Fruit fly (Drosophila melanogaster): ENCODE measurements around the gene Ncoa6.

Gene Ncoa6

DNA sequence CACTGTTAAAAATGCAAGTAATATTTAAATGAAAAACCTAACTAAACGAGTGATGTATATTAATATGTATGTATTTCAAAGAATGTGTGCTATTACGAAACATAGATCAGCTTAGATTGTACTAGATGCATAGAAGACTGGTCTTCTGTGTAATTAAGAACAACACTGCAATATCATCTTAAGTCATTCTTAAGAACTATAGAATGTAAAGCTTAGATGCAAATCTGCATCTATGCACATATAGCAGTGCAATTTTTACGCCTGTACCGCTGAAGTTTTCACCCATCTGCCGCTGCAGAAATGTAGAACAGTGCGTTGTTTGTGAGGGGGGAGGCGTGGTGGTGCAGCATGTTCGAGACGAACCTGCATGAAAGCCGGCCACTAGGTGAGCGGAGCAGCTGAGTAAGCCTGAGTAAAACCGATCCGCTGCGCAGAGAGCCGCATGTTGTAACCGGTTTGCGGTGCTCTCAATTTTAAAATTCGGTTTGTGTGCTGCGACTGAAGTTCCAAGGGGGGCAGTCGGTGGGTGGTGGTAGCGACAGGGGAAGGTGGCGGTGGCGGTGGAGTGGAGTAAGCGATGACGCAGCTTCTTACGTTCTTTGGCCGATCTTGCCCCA, 29.7 kb downstream of the Ncoa6 start (continued):
- TF ChIP-seq eve (GFP tag; optimal IDR thresholded peaks at IDR 0.05) (no peak), row (GFP tag; IDR thresholded peaks at IDR 0.05) (no peak), sna (GFP tag; IDR thresholded peaks at IDR 0.05; ENCODE audit: partially characterized antibody) (no peak), rib (GFP tag; IDR thresholded peaks at IDR 0.05) (0 out of 2 replicates have a peak, but pooled peaks have one; percentile 43), CG5180 (GFP tag; optimal IDR thresholded peaks at IDR 0.05) (peak; percentile 99), CG31224 (GFP tag; IDR thresholded peaks at IDR 0.05) (no peak), CG8359 (GFP tag; optimal IDR thresholded peaks at IDR 0.05; ENCODE audit: borderline replicate concordance) (no peak), CG18599 (GFP tag; optimal IDR thresholded peaks at IDR 0.05) (no peak), CG7786 (GFP tag; optimal IDR thresholded peaks at IDR 0.05) (no peak), CG10543 (GFP tag; optimal IDR thresholded peaks at IDR 0.05) (no peak), trem (tag; optimal IDR thresholded peaks at IDR 0.05) (peak; percentile 43), CG4360 (GFP tag; IDR thresholded peaks at IDR 0.05) (no peak), Mes4 (GFP tag; optimal IDR thresholded peaks at IDR 0.05) (no peak), Hr39 (optimal IDR thresholded peaks at IDR 0.05) (no peak), al (GFP tag; IDR thresholded peaks at IDR 0.05) (no peak), zfh1 (GFP tag; IDR thresholded peaks at IDR 0.05) (peak; percentile 44; the same call in 1 of the 3 replicates), Kr (GFP tag; optimal IDR thresholded peaks at IDR 0.05) (no peak), sim (GFP tag; IDR thresholded peaks at IDR 0.05) (no peak), Awh (GFP tag; IDR thresholded peaks at IDR 0.05) (no peak; the same call in 1 of the 2 replicates), CG10654 (GFP tag; optimal IDR thresholded peaks at IDR 0.05) (no peak), CG11504 (tag; optimal IDR thresholded peaks at IDR 0.05) (peak; percentile 29), CG3407 (GFP tag; optimal IDR thresholded peaks at IDR 0.05) (no peak), CG2678 (tag; optimal IDR thresholded peaks at IDR 0.05) (peak; percentile 36), Lpt (GFP tag; optimal IDR thresholded peaks at IDR 0.05) (no peak), CG17359 (tag; optimal IDR thresholded peaks at IDR 0.05) (no peak), zen (tag; optimal IDR thresholded peaks at IDR 0.05) (no peak), CG7963 (GFP tag; IDR thresholded peaks at IDR 0.05; ENCODE audit: partially characterized antibody) (no peak), Doc2 (GFP tag; IDR thresholded peaks at IDR 0.05) (no peak), CG15696 (tag; optimal IDR thresholded peaks at IDR 0.05) (no peak), cg (GFP tag; optimal IDR thresholded peaks at IDR 0.05) (peak; percentile 8), Trl (optimal IDR thresholded peaks at IDR 0.05) (peak; percentile 45 to 74), Trl (GFP tag; optimal IDR thresholded peaks at IDR 0.05) (no peak), nom (GFP tag; optimal IDR thresholded peaks at IDR 0.05) (peak; percentile 79), Mrtf (GFP tag; IDR thresholded peaks at IDR 0.05) (peak; percentile 30; the same call in 1 of the 3 replicates), sens-2 (GFP tag; IDR thresholded peaks at IDR 0.05) (no peak), CkIIα-i1 (GFP tag; IDR thresholded peaks at IDR 0.05) (no peak), stc (GFP tag; IDR thresholded peaks at IDR 0.05) (no peak), Hr51 (GFP tag; optimal IDR thresholded peaks at IDR 0.05) (no peak), CG34422 (GFP tag; IDR thresholded peaks at IDR 0.05) (no peak), NfI (GFP tag; optimal IDR thresholded peaks at IDR 0.05) (no peak), TFAM (GFP tag; optimal IDR thresholded peaks at IDR 0.05) (no peak), pb (GFP tag; optimal IDR thresholded peaks at IDR 0.05) (no peak), Camta (GFP tag; optimal IDR thresholded peaks at IDR 0.05) (no peak), CG1529 (GFP tag; optimal IDR thresholded peaks at IDR 0.05) (peak; percentile 40), CG8388 (GFP tag; optimal IDR thresholded peaks at IDR 0.05) (peak; percentile 26), CG2712 (tag; optimal IDR thresholded peaks at IDR 0.05) (peak; percentile 66), D19A (tag; optimal IDR thresholded peaks at IDR 0.05) (peak; percentile 20), Blimp-1 (GFP tag; optimal IDR thresholded peaks at IDR 0.05) (peak; percentile 72), danr (GFP tag; IDR thresholded peaks at IDR 0.05) (no peak), CG2875 (GFP tag; optimal IDR thresholded peaks at IDR 0.05) (no peak), z (GFP tag; IDR thresholded peaks at IDR 0.05) (no peak)

Data from whole organism, embryonic.